Worm (Caenorhabditis elegans): Measurements from ENCODE around the gene ZK697.8.

ce11 chrV:1779136-1779535 is 30.2 kb upstream of the ZK697.8 start, which contains the start of gene F36H9.4:
- TF ChIP-seq nhr-11 (tag; optimal IDR thresholded peaks at IDR 0.05) (no peak), ZK337.2 (GFP tag; IDR thresholded peaks at IDR 0.05) (no peak), daf-12 (tag; optimal IDR thresholded peaks at IDR 0.05) (no peak)

Data from whole organism, L4 larva.